Worm (Caenorhabditis elegans) whole organism, L1 larva: Measurements from ENCODE around the gene E04D5.4.

Experiments used
- C16A3.4 ChIP-seq: fragments of 150-350 bp; optimal IDR thresholded peaks from 2 replicates; lab custom pipeline; 2014; ENCODE audit warnings: missing biosample characterization, missing genetic modification characterization
- F16B12.6 ChIP-seq: fragments of 150-350 bp; optimal IDR thresholded peaks from 2 replicates; lab custom pipeline; 2014; ENCODE audit warnings: missing biosample characterization, missing genetic modification characterization
- Y116A8C.19 ChIP-seq: sonication (generic microtip); optimal IDR thresholded peaks from 2 replicates; lab custom pipeline; 2016; ENCODE audit warnings: missing compliant biosample characterization, missing genetic modification characterization, borderline replicate concordance
- aha-1 ChIP-seq: fragments of 150-350 bp; optimal IDR thresholded peaks from 2 replicates; lab custom pipeline; 2014; ENCODE audit warnings: missing biosample characterization, missing genetic modification characterization
- alr-1 ChIP-seq: fragments of 200-800 bp; sonication (Bioruptor generic); optimal IDR thresholded peaks from 2 replicates; lab custom pipeline; 2018; ENCODE audit warnings: borderline replicate concordance, mild to moderate bottlenecking, missing genetic modification characterization, missing compliant biosample characterization
- blmp-1 ChIP-seq: fragments of 150-350 bp; optimal IDR thresholded peaks from 2 replicates; lab custom pipeline; 2014; ENCODE audit warnings: missing biosample characterization, missing genetic modification characterization
- ceh-63 ChIP-seq: fragments of 200-800 bp; sonication (Bioruptor generic); optimal IDR thresholded peaks from 2 replicates; lab custom pipeline; 2018; ENCODE audit warnings: mild to moderate bottlenecking, missing genetic modification characterization, missing compliant biosample characterization
- ceh-82 ChIP-seq, 3 experiments: fragments of 150-350 bp in 1 of 3; sonication (generic microtip) in 2 of 3; optimal IDR thresholded peaks; 2 replicates each; lab custom pipeline; 2014 to 2017; ENCODE audit warnings: missing biosample characterization in 3 of 3, missing genetic modification characterization in 3 of 3
- ceh-88 ChIP-seq: fragments of 200-800 bp; sonication (Bioruptor generic); IDR thresholded peaks from 2 replicates; pipeline ENCODE4 v1.3.6; 2022; ENCODE audit warnings: missing genetic modification characterization, missing compliant biosample characterization
- dpl-1 ChIP-seq, 3 experiments: fragments of 150-350 bp in 2 of 3; sonication (generic microtip) in 1 of 3; optimal IDR thresholded peaks; 2 replicates each; lab custom pipeline; 2014 to 2017; ENCODE audit warnings: missing biosample characterization in 3 of 3, missing genetic modification characterization in 3 of 3, missing genetic modification reagents in 3 of 3
- efl-1 ChIP-seq, 4 experiments: fragments of 150-350 bp; optimal IDR thresholded peaks in 3 of 4; peaks in 1 of 4; 1 replicate in 1 of 4; 2 replicates in 3 of 4; lab custom pipeline; 2014; ENCODE audit warnings: missing biosample characterization in 2 of 4, missing genetic modification characterization in 2 of 4, missing genetic modification reagents in 2 of 4
- efl-3 ChIP-seq: fragments of 200-800 bp; sonication (Bioruptor generic); optimal IDR thresholded peaks from 2 replicates; lab custom pipeline; 2018; ENCODE audit warnings: mild to moderate bottlenecking, missing genetic modification characterization, missing compliant biosample characterization
- ets-5 ChIP-seq: fragments of 200-800 bp; sonication (Bioruptor generic); IDR thresholded peaks from 2 replicates; pipeline ENCODE4 v1.3.6; 2022; ENCODE audit warnings: missing genetic modification characterization, missing compliant biosample characterization
- fkh-10 ChIP-seq: sonication (generic microtip); optimal IDR thresholded peaks from 2 replicates; lab custom pipeline; 2017; ENCODE audit warnings: missing biosample characterization, missing genetic modification reagents, missing genetic modification characterization
- fkh-8 ChIP-seq: sonication (generic microtip); optimal IDR thresholded peaks from 2 replicates; lab custom pipeline; 2016; ENCODE audit warnings: mild to moderate bottlenecking, missing genetic modification characterization, missing compliant biosample characterization
- hlh-4 ChIP-seq: sonication (generic microtip); optimal IDR thresholded peaks from 2 replicates; lab custom pipeline; 2016; ENCODE audit warnings: mild to moderate bottlenecking, missing genetic modification characterization, missing compliant biosample characterization
- irx-1 ChIP-seq: sonication (generic microtip); optimal IDR thresholded peaks from 2 replicates; lab custom pipeline; 2016; ENCODE audit warnings: missing genetic modification characterization, missing compliant biosample characterization
- lin-13 ChIP-seq: fragments of 150-350 bp; optimal IDR thresholded peaks from 2 replicates; lab custom pipeline; 2014; ENCODE audit warnings: missing biosample characterization, missing genetic modification reagents, missing genetic modification characterization
- lin-14 ChIP-seq: fragments of 200-800 bp; sonication (Bioruptor generic); optimal IDR thresholded peaks from 2 replicates; lab custom pipeline; 2018; ENCODE audit warnings: mild to moderate bottlenecking, missing genetic modification characterization, moderate library complexity, missing compliant biosample characterization
- lin-15B ChIP-seq: fragments of 150-350 bp; sonication (generic microtip); optimal IDR thresholded peaks from 3 replicates; lab custom pipeline; 2014; ENCODE audit warnings: missing biosample characterization, missing genetic modification characterization
- lin-35 ChIP-seq, 2 experiments: fragments of 150-350 bp; optimal IDR thresholded peaks; 2 replicates each; lab custom pipeline; 2014; ENCODE audit warnings: missing biosample characterization in 2 of 2, missing genetic modification characterization in 2 of 2, missing genetic modification reagents in 2 of 2
- lin-39 ChIP-seq: fragments of 150-350 bp; optimal IDR thresholded peaks from 2 replicates; lab custom pipeline; 2014; ENCODE audit warnings: missing biosample characterization, missing genetic modification reagents, missing genetic modification characterization
- lir-3 ChIP-seq: sonication (generic microtip); optimal IDR thresholded peaks from 2 replicates; lab custom pipeline; 2016; ENCODE audit warnings: mild to moderate bottlenecking, missing genetic modification characterization, moderate library complexity, missing compliant biosample characterization; ENCODE audit not compliant: poor library complexity
- lsy-2 ChIP-seq, 2 experiments: fragments of 150-350 bp; optimal IDR thresholded peaks; 2 replicates each; lab custom pipeline; 2014; ENCODE audit warnings: missing biosample characterization in 2 of 2, missing genetic modification characterization in 2 of 2
- mab-9 ChIP-seq: fragments of 200-800 bp; sonication (Bioruptor generic); IDR thresholded peaks from 2 replicates; pipeline ENCODE4 v1.3.6; 2022; ENCODE audit warnings: missing genetic modification reagents, missing genetic modification characterization, missing compliant biosample characterization
- mdl-1 ChIP-seq, 2 experiments: fragments of 150-350 bp; optimal IDR thresholded peaks; 2 replicates each; lab custom pipeline; 2014 to 2017; ENCODE audit warnings: missing biosample characterization in 2 of 2, missing genetic modification characterization in 2 of 2, inconsistent platforms in 1 of 2
- mef-2 ChIP-seq: fragments of 150-350 bp; optimal IDR thresholded peaks from 2 replicates; lab custom pipeline; 2014; ENCODE audit warnings: missing biosample characterization, missing genetic modification characterization
- mep-1 ChIP-seq: fragments of 150-350 bp; optimal IDR thresholded peaks from 2 replicates; lab custom pipeline; 2014; ENCODE audit warnings: missing biosample characterization, missing genetic modification characterization
- nhr-11 ChIP-seq: fragments of 150-350 bp; optimal IDR thresholded peaks from 2 replicates; lab custom pipeline; 2014; ENCODE audit warnings: missing biosample characterization, missing genetic modification characterization
- nhr-20 ChIP-seq: sonication (generic microtip); optimal IDR thresholded peaks from 2 replicates; lab custom pipeline; 2016; ENCODE audit warnings: mild to moderate bottlenecking, missing genetic modification characterization, missing compliant biosample characterization
- nhr-47 ChIP-seq: sonication (generic microtip); optimal IDR thresholded peaks from 2 replicates; lab custom pipeline; 2016; ENCODE audit warnings: mild to moderate bottlenecking, missing genetic modification characterization, moderate library complexity, missing compliant biosample characterization
- nhr-71 ChIP-seq: sonication (generic microtip); optimal IDR thresholded peaks from 2 replicates; lab custom pipeline; 2016; ENCODE audit warnings: mild to moderate bottlenecking, missing genetic modification characterization, moderate library complexity, missing compliant biosample characterization
- nhr-76 ChIP-seq: sonication (generic microtip); optimal IDR thresholded peaks from 2 replicates; lab custom pipeline; 2017; ENCODE audit warnings: missing biosample characterization, missing genetic modification characterization
- nhr-77 ChIP-seq: fragments of 150-350 bp; optimal IDR thresholded peaks from 2 replicates; lab custom pipeline; 2014; ENCODE audit warnings: missing biosample characterization, missing genetic modification characterization
- nhr-84 ChIP-seq: sonication (generic microtip); optimal IDR thresholded peaks from 2 replicates; lab custom pipeline; 2017; ENCODE audit warnings: missing biosample characterization, missing genetic modification characterization
- nhr-85 ChIP-seq: sonication (generic microtip); peaks from one replicate; lab custom pipeline; 2016; ENCODE audit warnings: missing genetic modification characterization, inconsistent platforms, missing compliant biosample characterization
- pax-3 ChIP-seq: fragments of 200-800 bp; sonication (Bioruptor generic); optimal IDR thresholded peaks from 2 replicates; lab custom pipeline; 2018; ENCODE audit warnings: mild to moderate bottlenecking, missing genetic modification characterization, moderate library complexity, missing compliant biosample characterization
- rnt-1 ChIP-seq: sonication (generic microtip); optimal IDR thresholded peaks from 2 replicates; lab custom pipeline; 2016; ENCODE audit warnings: mild to moderate bottlenecking, missing genetic modification characterization, moderate library complexity, missing compliant biosample characterization
- skn-1 ChIP-seq: fragments of 150-350 bp; optimal IDR thresholded peaks from 2 replicates; lab custom pipeline; 2014; ENCODE audit warnings: missing biosample characterization, missing genetic modification characterization
- snu-23 ChIP-seq: sonication (generic microtip); optimal IDR thresholded peaks from 2 replicates; lab custom pipeline; 2016; ENCODE audit warnings: missing genetic modification characterization, missing compliant biosample characterization
- sptf-1 ChIP-seq: fragments of 150-350 bp; optimal IDR thresholded peaks from 2 replicates; lab custom pipeline; 2014; ENCODE audit warnings: missing biosample characterization, missing genetic modification characterization
- sup-37 ChIP-seq: fragments of 200-800 bp; sonication (Bioruptor generic); optimal IDR thresholded peaks from 2 replicates; lab custom pipeline; 2018; ENCODE audit warnings: mild to moderate bottlenecking, missing genetic modification characterization, missing compliant biosample characterization
- swsn-7 ChIP-seq: sonication (generic microtip); optimal IDR thresholded peaks from 2 replicates; lab custom pipeline; 2016; ENCODE audit warnings: missing genetic modification characterization, missing compliant biosample characterization
- tbx-2 ChIP-seq: sonication (generic microtip); optimal IDR thresholded peaks from 2 replicates; lab custom pipeline; 2016; ENCODE audit warnings: missing genetic modification characterization, missing compliant biosample characterization
- unc-130 ChIP-seq: fragments of 150-350 bp; optimal IDR thresholded peaks from 2 replicates; lab custom pipeline; 2017; ENCODE audit warnings: missing biosample characterization, missing genetic modification characterization, inconsistent platforms
- unc-30 ChIP-seq: sonication (generic microtip); optimal IDR thresholded peaks from 2 replicates; lab custom pipeline; 2017; ENCODE audit warnings: missing biosample characterization, missing genetic modification characterization
- unc-62 ChIP-seq: fragments of 150-350 bp; optimal IDR thresholded peaks from 2 replicates; lab custom pipeline; 2014; ENCODE audit warnings: missing biosample characterization, missing genetic modification reagents, missing genetic modification characterization
- unc-86 ChIP-seq: sonication (generic microtip); optimal IDR thresholded peaks from 2 replicates; lab custom pipeline; 2016; ENCODE audit warnings: missing genetic modification characterization, missing compliant biosample characterization
- unc-98 ChIP-seq: fragments of 200-800 bp; sonication (Bioruptor generic); IDR thresholded peaks from 2 replicates; pipeline ENCODE4 v1.3.6; 2022; ENCODE audit warnings: missing genetic modification characterization, missing compliant biosample characterization
- xbp-1 ChIP-seq: sonication (generic microtip); optimal IDR thresholded peaks from 2 replicates; lab custom pipeline; 2016; ENCODE audit warnings: missing genetic modification characterization, missing compliant biosample characterization
- zip-4 ChIP-seq: fragments of 200-800 bp; sonication (Bioruptor generic); optimal IDR thresholded peaks from 2 replicates; lab custom pipeline; 2018; ENCODE audit warnings: mild to moderate bottlenecking, missing genetic modification characterization, moderate library complexity, missing compliant biosample characterization
- ztf-11 ChIP-seq, 2 experiments: sonication (generic microtip); optimal IDR thresholded peaks; 2 replicates each; lab custom pipeline; 2016 to 2017; ENCODE audit warnings: missing genetic modification characterization in 2 of 2, missing biosample characterization in 1 of 2, missing compliant biosample characterization in 1 of 2
- ztf-4 ChIP-seq: fragments of 150-350 bp; optimal IDR thresholded peaks from 2 replicates; lab custom pipeline; 2014; ENCODE audit warnings: missing biosample characterization, missing genetic modification characterization

Gene E04D5.4

DNA sequence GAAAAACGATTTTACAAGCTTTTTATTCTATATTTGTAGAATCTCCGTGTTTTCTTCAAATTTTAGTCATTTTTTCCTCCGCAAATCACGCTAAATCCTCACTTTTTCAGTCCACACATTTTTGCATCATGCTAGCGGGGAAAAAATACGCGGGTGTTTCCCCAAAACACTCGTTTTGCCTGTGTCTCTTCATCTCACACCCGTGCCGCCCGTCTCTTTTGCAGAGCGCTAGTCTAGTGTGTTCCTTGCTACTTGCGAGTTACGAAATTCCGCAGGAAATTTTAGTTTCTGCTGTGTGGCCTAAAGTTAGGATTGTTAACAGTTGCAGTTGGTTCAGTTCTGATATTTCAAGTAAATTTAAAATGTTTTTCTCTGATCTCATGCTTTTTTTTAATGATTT, 5.7 kb downstream of the E04D5.4 start:
- no peak for TF ChIP-seq ztf-11 (tag; optimal IDR thresholded peaks at IDR 0.05; lab: Kevin White, UChicago)
- TF ChIP-seq lir-3, result no peak
- TF ChIP-seq lin-39 (tag; lab: Kevin White, UChicago), result no peak
- TF ChIP-seq nhr-84 (tag; lab: Kevin White, UChicago), result no peak
- TF ChIP-seq unc-130, result peak; percentile 52
- TF ChIP-seq mdl-1 (tag; optimal IDR thresholded peaks at IDR 0.05; lab: Kevin White, UChicago), result peak in 1 of 2 experiments; percentile 52
- TF ChIP-seq lin-14 (GFP tag; lab: Kevin White, UChicago), result peak; percentile 73
- peak; percentile 53 for TF ChIP-seq skn-1 (tag; lab: Kevin White, UChicago)
- no peak for TF ChIP-seq unc-98 (GFP tag; lab: Robert Waterston, UW)
- no peak for TF ChIP-seq lin-15B (tag; lab: Kevin White, UChicago)
- TF ChIP-seq Y116A8C.19, result no peak
- no peak for TF ChIP-seq alr-1 (tag; lab: Kevin White, UChicago)
- TF ChIP-seq lin-35 (GFP tag; optimal IDR thresholded peaks at IDR 0.05; lab: Kevin White, UChicago), result peak; percentile 1 to 23
- TF ChIP-seq sup-37 (GFP tag; lab: Kevin White, UChicago), result no peak
- no peak for TF ChIP-seq fkh-10 (GFP tag; lab: Kevin White, UChicago)
- TF ChIP-seq lsy-2 (tag; optimal IDR thresholded peaks at IDR 0.05; lab: Kevin White, UChicago), result no peak
- TF ChIP-seq tbx-2 (tag; lab: Kevin White, UChicago), result no peak
- TF ChIP-seq hlh-4 (tag; lab: Kevin White, UChicago), result no peak
- TF ChIP-seq blmp-1, result peak; percentile 23
- no peak for TF ChIP-seq xbp-1
- no peak for TF ChIP-seq ets-5
- TF ChIP-seq swsn-7, result no peak
- no peak for TF ChIP-seq ceh-88 (GFP tag; lab: Robert Waterston, UW)
- TF ChIP-seq mep-1 (tag; lab: Kevin White, UChicago), result peak; percentile 9
- TF ChIP-seq mab-9 (GFP tag; lab: Robert Waterston, UW), result no peak
- no peak for TF ChIP-seq pax-3 (tag; lab: Kevin White, UChicago)
- peak in 2 of 3 experiments; percentile 3 to 73 for TF ChIP-seq ceh-82 (tag; optimal IDR thresholded peaks at IDR 0.05; lab: Kevin White, UChicago)
- no peak for TF ChIP-seq C16A3.4
- no peak for TF ChIP-seq ceh-63 (GFP tag; lab: Kevin White, UChicago)
- TF ChIP-seq unc-86 (tag; lab: Kevin White, UChicago), result no peak
- TF ChIP-seq dpl-1 (GFP tag; optimal IDR thresholded peaks at IDR 0.05; lab: Kevin White, UChicago), result peak in 2 of 3 experiments; percentile 19 to 32
- no peak for TF ChIP-seq nhr-47
- peak; percentile 29 for TF ChIP-seq lin-13 (GFP tag; lab: Kevin White, UChicago)
- peak; percentile 13 for TF ChIP-seq fkh-8 (tag; lab: Kevin White, UChicago)
- TF ChIP-seq nhr-20 (tag; lab: Kevin White, UChicago), result peak; percentile 35
- TF ChIP-seq unc-30 (tag; lab: Kevin White, UChicago), result no peak
- peak; percentile 28 for TF ChIP-seq zip-4 (GFP tag; lab: Kevin White, UChicago)
- no peak for TF ChIP-seq snu-23 (GFP tag; lab: Kevin White, UChicago)
- TF ChIP-seq nhr-76 (tag; lab: Kevin White, UChicago), result no peak
- TF ChIP-seq sptf-1, result no peak
- TF ChIP-seq mef-2 (tag; lab: Kevin White, UChicago), result no peak
- no peak for TF ChIP-seq nhr-85
- TF ChIP-seq irx-1, result no peak
- peak; percentile 36 for TF ChIP-seq rnt-1 (tag; lab: Kevin White, UChicago)
- TF ChIP-seq nhr-77 (tag; lab: Kevin White, UChicago), result no peak
- TF ChIP-seq aha-1 (tag; lab: Kevin White, UChicago), result no peak
- peak; percentile 34 for TF ChIP-seq nhr-11 (tag; lab: Kevin White, UChicago)
- TF ChIP-seq efl-1 (optimal IDR thresholded peaks at IDR 0.05; lab: Kevin White, UChicago), result peak in 1 of 2 experiments; percentile 27
- TF ChIP-seq efl-1 (GFP tag; optimal IDR thresholded peaks at IDR 0.05 in 1 of 2; lab: Kevin White, UChicago), result peak in 1 of 2 experiments; percentile 84
- TF ChIP-seq ztf-4 (tag; lab: Kevin White, UChicago), result no peak
- TF ChIP-seq efl-3 (GFP tag; lab: Kevin White, UChicago), result no peak
- peak; percentile 9 for TF ChIP-seq F16B12.6 (tag; lab: Kevin White, UChicago)
- no peak for TF ChIP-seq nhr-71 (tag; lab: Kevin White, UChicago)
- no peak for TF ChIP-seq unc-62 (GFP tag; lab: Kevin White, UChicago)
